Worm (Caenorhabditis elegans): ENCODE data around the gene nlp-80.

DNA sequence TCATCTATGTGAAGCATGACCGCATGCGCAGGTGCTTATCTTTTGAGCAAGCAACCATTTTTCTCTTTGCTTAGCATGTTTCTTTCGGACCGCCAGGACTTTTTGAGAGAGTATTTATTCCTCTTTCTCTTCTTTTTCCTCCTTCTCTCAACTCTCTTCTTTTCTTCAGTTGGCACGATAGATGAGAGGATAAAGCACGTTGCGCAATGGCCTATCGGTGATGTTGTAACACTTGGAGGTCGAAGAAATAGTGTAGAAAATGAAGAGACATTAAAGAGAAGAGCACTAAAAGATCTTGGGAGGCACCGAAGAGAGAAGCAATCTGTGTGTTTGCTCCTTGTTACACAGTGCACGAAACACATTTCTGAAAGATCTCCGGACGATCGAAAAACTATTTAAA lies 18.3 kb upstream of the nlp-80 start:
- TF ChIP-seq lsy-2 (tag; optimal IDR thresholded peaks at IDR 0.05) (no peak), nhr-28 (tag; optimal IDR thresholded peaks at IDR 0.05) (no peak), cnd-1 (tag; optimal IDR thresholded peaks at IDR 0.05) (no peak), blmp-1 (tag; optimal IDR thresholded peaks at IDR 0.05) (no peak)

All from whole organism, mixed stage, embryonic.